Worm (Caenorhabditis elegans) whole organism, L3 larva: ENCODE data around the gene C50E3.7.

Source experiments
- jun-1 ChIP-seq: fragments of 150-350 bp; optimal IDR thresholded peaks from 2 replicates; lab custom pipeline; 2014; ENCODE audit warnings: missing biosample characterization, missing genetic modification reagents, missing genetic modification characterization
- nhr-23 ChIP-seq: fragments of 150-350 bp; optimal IDR thresholded peaks from 2 replicates; lab custom pipeline; 2014; ENCODE audit warnings: missing biosample characterization, missing genetic modification reagents, missing genetic modification characterization
- nhr-77 ChIP-seq: fragments of 150-350 bp; optimal IDR thresholded peaks from 2 replicates; lab custom pipeline; 2014; ENCODE audit warnings: missing biosample characterization, missing genetic modification characterization
- ztf-11 ChIP-seq: fragments of 150-350 bp; optimal IDR thresholded peaks from 2 replicates; lab custom pipeline; 2014; ENCODE audit warnings: missing biosample characterization, missing genetic modification characterization

ce11 chrV:7631732-7632131 lies 33.6 kb upstream of the C50E3.7 start, which contains the start of gene srd-25:
- TF ChIP-seq nhr-23 (tag; lab: Kevin White, UChicago) (no peak), ztf-11 (tag; lab: Kevin White, UChicago) (no peak), nhr-77 (tag; lab: Kevin White, UChicago) (no peak), jun-1 (tag; lab: Kevin White, UChicago) (no peak)
